Fruit fly (Drosophila melanogaster): ENCODE results near the gene RhoGAP16F.

Gene RhoGAP16F

DNA sequence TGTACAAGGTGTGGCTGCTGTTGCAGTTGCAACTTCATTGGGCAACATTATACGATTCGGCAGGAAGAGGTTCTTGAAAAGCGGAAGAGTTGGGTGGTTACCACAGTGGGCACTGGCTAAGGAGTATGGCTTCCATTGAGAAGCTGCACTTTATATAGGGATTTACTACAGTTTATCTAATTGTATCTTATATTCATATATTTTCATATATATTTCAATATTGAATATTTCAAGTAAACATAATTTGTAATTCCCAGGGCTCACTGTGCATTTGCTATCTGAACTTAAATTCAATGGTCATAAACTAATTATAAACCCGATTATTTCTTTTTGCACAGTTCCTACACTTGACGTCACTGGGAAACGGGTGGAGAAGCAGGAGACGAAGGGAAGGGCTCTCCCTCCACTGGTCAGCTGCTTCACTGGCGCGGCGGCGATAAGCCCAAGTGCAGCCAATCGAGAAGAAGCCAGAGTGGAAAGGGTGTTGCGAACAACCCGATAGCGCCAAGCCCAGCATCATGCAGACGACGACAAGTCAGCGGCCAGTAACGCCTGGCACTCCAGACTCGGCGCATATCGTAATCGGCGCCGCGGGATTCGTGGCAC lies 1.9 kb downstream of the RhoGAP16F start:
- TF ChIP-seq CG5245 (GFP tag; optimal IDR thresholded peaks at IDR 0.05) (no peak), CG17385 (GFP tag; optimal IDR thresholded peaks at IDR 0.05) (peak; percentile 51), Atf6 (GFP tag; IDR thresholded peaks at IDR 0.05) (no peak), CG10565 (GFP tag; optimal IDR thresholded peaks at IDR 0.05) (no peak), CG2678 (tag; optimal IDR thresholded peaks at IDR 0.05) (peak; percentile 71), sug (tag; optimal IDR thresholded peaks at IDR 0.05) (peak; percentile 15), Aef1 (GFP tag; IDR thresholded peaks at IDR 0.05) (peak; percentile 47; the same call in 2 of the 3 replicates), Ssrp (tag; optimal IDR thresholded peaks at IDR 0.05) (peak; percentile 15), Dek (tag; optimal IDR thresholded peaks at IDR 0.05) (peak; percentile 28), MBD-R2 (GFP tag; IDR thresholded peaks at IDR 0.05) (peak; percentile 45; the same call in 1 of the 2 replicates), CG32532 (GFP tag; IDR thresholded peaks at IDR 0.05) (peak; percentile 60), CG10321 (GFP tag; IDR thresholded peaks at IDR 0.05) (no peak), tll (GFP tag; optimal IDR thresholded peaks at IDR 0.05) (no peak), D19A (tag; optimal IDR thresholded peaks at IDR 0.05) (peak; percentile 4), CG4360 (GFP tag; IDR thresholded peaks at IDR 0.05) (no peak), crol (GFP tag; IDR thresholded peaks at IDR 0.05) (peak; percentile 58), sob (GFP tag; IDR thresholded peaks at IDR 0.05) (peak; percentile 56), bcd (GFP tag; optimal IDR thresholded peaks at IDR 0.05) (peak; percentile 42), CG7357 (GFP tag; IDR thresholded peaks at IDR 0.05) (no peak), Sox100B (GFP tag; optimal IDR thresholded peaks at IDR 0.05) (peak; percentile 6), dpn (GFP tag; optimal IDR thresholded peaks at IDR 0.05) (peak in 1 of 2 experiments; percentile 37), chm (GFP tag; IDR thresholded peaks at IDR 0.05) (no peak), CG3847 (GFP tag; IDR thresholded peaks at IDR 0.05) (peak; percentile 51), CG16815 (GFP tag; optimal IDR thresholded peaks at IDR 0.05) (peak; percentile 21), wdn (GFP tag; IDR thresholded peaks at IDR 0.05) (peak; percentile 64), CG31388 (GFP tag; optimal IDR thresholded peaks at IDR 0.05) (no peak), odd (GFP tag; optimal IDR thresholded peaks at IDR 0.05) (no peak), CG6683 (GFP tag; optimal IDR thresholded peaks at IDR 0.05) (peak; percentile 20), CG11247 (GFP tag; IDR thresholded peaks at IDR 0.05) (no peak), Poxn (GFP tag; IDR thresholded peaks at IDR 0.05) (0 out of 2 replicates have a peak, but pooled peaks have one; percentile 17), ci (GFP tag; IDR thresholded peaks at IDR 0.05) (peak; percentile 17; the same call in 1 of the 3 replicates), her (GFP tag; optimal IDR thresholded peaks at IDR 0.05) (no peak), CG11504 (tag; optimal IDR thresholded peaks at IDR 0.05) (peak; percentile 61), peb (GFP tag; IDR thresholded peaks at IDR 0.05) (no peak), CG15514 (GFP tag; optimal IDR thresholded peaks at IDR 0.05) (peak; percentile 11), CG14667 (GFP tag; IDR thresholded peaks at IDR 0.05) (no peak), z (GFP tag; IDR thresholded peaks at IDR 0.05) (no peak), h (optimal IDR thresholded peaks at IDR 0.05) (no peak), Xrp1 (GFP tag; IDR thresholded peaks at IDR 0.05) (peak; percentile 14; the same call in 1 of the 2 replicates), NfI (GFP tag; optimal IDR thresholded peaks at IDR 0.05) (peak; percentile 35), Hmr (GFP tag; optimal IDR thresholded peaks at IDR 0.05) (peak; percentile 68), bsh (GFP tag; optimal IDR thresholded peaks at IDR 0.05) (peak; percentile 15 to 36), hkb (optimal IDR thresholded peaks at IDR 0.05) (no peak), hkb (GFP tag; IDR thresholded peaks at IDR 0.05) (peak; percentile 43; the same call in 1 of the 2 replicates), CG9932 (GFP tag; IDR thresholded peaks at IDR 0.05) (peak; percentile 45), ind (GFP tag; optimal IDR thresholded peaks at IDR 0.05) (peak; percentile 39), CG43689 (GFP tag; IDR thresholded peaks at IDR 0.05) (no peak), row (GFP tag; IDR thresholded peaks at IDR 0.05) (peak; percentile 78), CG7839 (tag; optimal IDR thresholded peaks at IDR 0.05) (peak; percentile 2), Chrac-16 (GFP tag; optimal IDR thresholded peaks at IDR 0.05) (no peak), bab2 (GFP tag; optimal IDR thresholded peaks at IDR 0.05) (no peak)

Measured in whole organism, embryonic.